Worm (Caenorhabditis elegans) whole organism, young adult: ENCODE data around the gene pcrg-1.

Experiments used
- B0035.1 ChIP-seq: sonication (generic microtip); optimal IDR thresholded peaks from 2 replicates; lab custom pipeline; 2016; ENCODE audit warnings: missing genetic modification characterization, mild to moderate bottlenecking, missing compliant biosample characterization, missing genotype, missing genetic modification reagents
- B0336.3 ChIP-seq: fragments of 200-800 bp; sonication (Bioruptor generic); IDR thresholded peaks from 2 replicates; pipeline ENCODE4 v1.3.6; 2022; ENCODE audit warnings: missing genetic modification characterization, missing compliant biosample characterization
- F10E7.11 ChIP-seq: sonication (generic microtip); optimal IDR thresholded peaks from 2 replicates; lab custom pipeline; 2017; ENCODE audit warnings: mild to moderate bottlenecking, missing genetic modification characterization, moderate library complexity, missing compliant biosample characterization
- F22D6.2 ChIP-seq: sonication (generic microtip); optimal IDR thresholded peaks from 2 replicates; lab custom pipeline; 2016; ENCODE audit warnings: mild to moderate bottlenecking, missing genetic modification characterization, missing compliant biosample characterization
- F23B12.7 ChIP-seq: sonication (generic microtip); optimal IDR thresholded peaks from 2 replicates; lab custom pipeline; 2017; ENCODE audit warnings: missing genetic modification characterization, mild to moderate bottlenecking, missing compliant biosample characterization, antibody characterized with exemption, moderate library complexity; ENCODE audit not compliant: insufficient read depth
- F37B4.10 ChIP-seq: fragments of 200-800 bp; sonication (Bioruptor generic); IDR thresholded peaks from 2 replicates; pipeline ENCODE4 v1.3.6; 2022; ENCODE audit warnings: missing genetic modification characterization, missing compliant biosample characterization
- F49E8.2 ChIP-seq: sonication (generic microtip); optimal IDR thresholded peaks from 3 replicates; lab custom pipeline; 2017; ENCODE audit warnings: missing genetic modification characterization, mild to moderate bottlenecking, missing compliant biosample characterization, antibody characterized with exemption, moderate library complexity; ENCODE audit not compliant: insufficient read depth
- F55B11.4 ChIP-seq: sonication (generic microtip); optimal IDR thresholded peaks from 2 replicates; lab custom pipeline; 2016; ENCODE audit warnings: missing compliant biosample characterization, missing genetic modification characterization, borderline replicate concordance; ENCODE audit not compliant: insufficient read depth
- T26A5.8 ChIP-seq: sonication (generic microtip); optimal IDR thresholded peaks from 2 replicates; lab custom pipeline; 2016; ENCODE audit warnings: missing genetic modification characterization, missing compliant biosample characterization
- Y53F4B.3 ChIP-seq: fragments of 200-800 bp; sonication (Bioruptor generic); IDR thresholded peaks from 2 replicates; pipeline ENCODE4 v1.3.6; 2022; ENCODE audit warnings: missing genetic modification reagents, missing genetic modification characterization, missing compliant biosample characterization
- Y67H2A.10 ChIP-seq: fragments of 200-800 bp; sonication (Bioruptor generic); conservative IDR thresholded peaks from 2 replicates; pipeline ENCODE4 v1.3.6; 2022; ENCODE audit warnings: missing genetic modification reagents, missing genetic modification characterization, missing compliant biosample characterization
- Y79H2A.3 ChIP-seq: fragments of 200-800 bp; sonication (Bioruptor generic); conservative IDR thresholded peaks from 2 replicates; pipeline ENCODE4 v1.3.6; 2022; ENCODE audit warnings: missing genetic modification reagents, missing genetic modification characterization, missing compliant biosample characterization
- ZK185.1 ChIP-seq: sonication (generic microtip); optimal IDR thresholded peaks from 2 replicates; lab custom pipeline; 2016; ENCODE audit warnings: mild to moderate bottlenecking, missing genetic modification characterization, missing compliant biosample characterization; ENCODE audit not compliant: poor library complexity, severe bottlenecking
- ama-1 ChIP-seq, 3 experiments: fragments of 150-350 bp in 1 of 3; sonication (generic microtip) in 2 of 3; optimal IDR thresholded peaks; 2 replicates each; lab custom pipeline; 2014 to 2018; ENCODE audit warnings: missing biosample characterization in 2 of 3, missing genetic modification characterization in 2 of 3, missing genetic modification reagents in 2 of 3
- aptf-3 ChIP-seq: fragments of 200-800 bp; sonication (Bioruptor generic); IDR thresholded peaks from 2 replicates; pipeline ENCODE4 v1.3.6; 2022; ENCODE audit warnings: missing genetic modification characterization, missing compliant biosample characterization
- athp-1 ChIP-seq: sonication (generic microtip); optimal IDR thresholded peaks from 2 replicates; lab custom pipeline; 2017; ENCODE audit warnings: mild to moderate bottlenecking, missing genetic modification characterization, missing compliant biosample characterization
- attf-6 ChIP-seq: fragments of 200-800 bp; sonication (Bioruptor generic); IDR thresholded peaks from 2 replicates; pipeline ENCODE4 v1.3.6; 2022; ENCODE audit warnings: missing genetic modification reagents, missing genetic modification characterization, missing compliant biosample characterization
- bed-1 ChIP-seq: fragments of 200-800 bp; sonication (Bioruptor generic); IDR thresholded peaks from 2 replicates; pipeline ENCODE4 v1.3.6; 2022; ENCODE audit warnings: missing genetic modification reagents, missing genetic modification characterization, missing compliant biosample characterization
- cebp-2 ChIP-seq: fragments of 200-800 bp; sonication (Bioruptor generic); IDR thresholded peaks from 2 replicates; pipeline ENCODE4 v1.3.6; 2022; ENCODE audit warnings: missing genetic modification characterization, missing compliant biosample characterization
- ceh-27 ChIP-seq: fragments of 200-800 bp; sonication (Bioruptor generic); optimal IDR thresholded peaks from 2 replicates; lab custom pipeline; 2018; ENCODE audit warnings: mild to moderate bottlenecking, missing genetic modification characterization, moderate library complexity, missing compliant biosample characterization
- ceh-58 ChIP-seq: fragments of 200-800 bp; sonication (Bioruptor generic); IDR thresholded peaks from 2 replicates; pipeline ENCODE4 v1.3.6; 2022; ENCODE audit warnings: missing genetic modification characterization, missing compliant biosample characterization
- die-1 ChIP-seq: sonication (generic microtip); optimal IDR thresholded peaks from 2 replicates; lab custom pipeline; 2016; ENCODE audit warnings: missing genotype, mild to moderate bottlenecking, missing genetic modification characterization, missing compliant biosample characterization
- gei-17 ChIP-seq: fragments of 200-800 bp; sonication (Bioruptor generic); optimal IDR thresholded peaks from 2 replicates; lab custom pipeline; 2018; ENCODE audit warnings: mild to moderate bottlenecking, missing genetic modification characterization, missing compliant biosample characterization
- hlh-12 ChIP-seq: sonication (generic microtip); optimal IDR thresholded peaks from 2 replicates; lab custom pipeline; 2016; ENCODE audit warnings: missing genetic modification characterization, missing compliant biosample characterization
- hrde-1 ChIP-seq: sonication (generic microtip); optimal IDR thresholded peaks from 2 replicates; lab custom pipeline; 2016; ENCODE audit warnings: missing genetic modification characterization, mild to moderate bottlenecking, missing compliant biosample characterization, moderate library complexity, missing genotype, missing genetic modification reagents, borderline replicate concordance
- lin-35 ChIP-seq, 3 experiments: fragments of 150-350 bp in 2 of 3; sonication (generic microtip) in 1 of 3; optimal IDR thresholded peaks; 2 replicates each; lab custom pipeline; 2014 to 2018; ENCODE audit warnings: missing biosample characterization in 3 of 3, missing genetic modification characterization in 3 of 3, missing genetic modification reagents in 3 of 3
- lin-40 ChIP-seq: sonication (generic microtip); optimal IDR thresholded peaks from 2 replicates; lab custom pipeline; 2016; ENCODE audit warnings: missing genetic modification characterization, mild to moderate bottlenecking, missing compliant biosample characterization, missing genotype, missing genetic modification reagents
- madf-10 ChIP-seq: sonication (generic microtip); optimal IDR thresholded peaks from 2 replicates; lab custom pipeline; 2016; ENCODE audit warnings: mild to moderate bottlenecking, missing genetic modification characterization, missing compliant biosample characterization
- madf-3 ChIP-seq: fragments of 200-800 bp; sonication (Bioruptor generic); IDR thresholded peaks from 2 replicates; pipeline ENCODE4 v1.3.6; 2022; ENCODE audit warnings: missing genetic modification reagents, missing genetic modification characterization, missing compliant biosample characterization
- madf-6 ChIP-seq: fragments of 200-800 bp; sonication (Bioruptor generic); IDR thresholded peaks from 2 replicates; pipeline ENCODE4 v1.3.6; 2022; ENCODE audit warnings: missing genetic modification reagents, missing genetic modification characterization, missing compliant biosample characterization
- madf-8 ChIP-seq: fragments of 200-800 bp; sonication (Bioruptor generic); conservative IDR thresholded peaks from 2 replicates; pipeline ENCODE4 v1.3.6; 2022; ENCODE audit warnings: missing genetic modification reagents, missing genetic modification characterization, missing compliant biosample characterization
- mxl-1 ChIP-seq: sonication (generic microtip); optimal IDR thresholded peaks from 2 replicates; lab custom pipeline; 2016; ENCODE audit warnings: missing genetic modification characterization, missing compliant biosample characterization
- nhr-120 ChIP-seq: fragments of 200-800 bp; sonication (Bioruptor generic); IDR thresholded peaks from 2 replicates; pipeline ENCODE4 v1.3.6; 2022; ENCODE audit warnings: missing genetic modification characterization, missing compliant biosample characterization
- pbrm-1 ChIP-seq: fragments of 200-800 bp; sonication (Bioruptor generic); IDR thresholded peaks from 2 replicates; pipeline ENCODE4 v1.3.6; 2022; ENCODE audit warnings: missing genetic modification reagents, missing genetic modification characterization, missing compliant biosample characterization
- rec-8 ChIP-seq, 2 experiments: sonication (generic microtip); optimal IDR thresholded peaks; 2 replicates each; lab custom pipeline; 2016; ENCODE audit warnings: mild to moderate bottlenecking in 2 of 2, missing genetic modification characterization in 2 of 2, missing genetic modification reagents in 2 of 2, missing genotype in 2 of 2, missing biosample characterization in 1 of 2, missing compliant biosample characterization in 1 of 2, moderate library complexity in 1 of 2
- sdz-38 ChIP-seq: sonication (generic microtip); optimal IDR thresholded peaks from 2 replicates; lab custom pipeline; 2016; ENCODE audit warnings: missing genotype, missing genetic modification characterization, missing compliant biosample characterization
- sea-2 ChIP-seq: fragments of 200-800 bp; sonication (Bioruptor generic); IDR thresholded peaks from 2 replicates; pipeline ENCODE4 v1.3.6; 2022; ENCODE audit warnings: missing genetic modification characterization, missing compliant biosample characterization
- snpc-1.3 ChIP-seq: sonication (generic microtip); optimal IDR thresholded peaks from 2 replicates; lab custom pipeline; 2017; ENCODE audit warnings: missing genetic modification characterization, mild to moderate bottlenecking, missing compliant biosample characterization, antibody characterized with exemption, moderate library complexity, missing genotype, missing genetic modification reagents; ENCODE audit not compliant: insufficient read depth
- snpc-3.4 ChIP-seq: sonication (generic microtip); optimal IDR thresholded peaks from 2 replicates; lab custom pipeline; 2017; ENCODE audit warnings: missing genetic modification characterization, mild to moderate bottlenecking, missing compliant biosample characterization, antibody characterized with exemption, moderate library complexity, missing genotype, missing genetic modification reagents
- sptf-2 ChIP-seq: fragments of 200-800 bp; sonication (Bioruptor generic); optimal IDR thresholded peaks from 2 replicates; lab custom pipeline; 2018; ENCODE audit warnings: mild to moderate bottlenecking, missing genetic modification characterization, missing compliant biosample characterization
- zfh-2 ChIP-seq: fragments of 200-800 bp; sonication (Bioruptor generic); conservative IDR thresholded peaks from 2 replicates; pipeline ENCODE4 v1.3.6; 2022; ENCODE audit warnings: missing genetic modification reagents, missing genetic modification characterization, missing compliant biosample characterization
- zim-3 ChIP-seq: sonication (generic microtip); optimal IDR thresholded peaks from 2 replicates; lab custom pipeline; 2017; ENCODE audit warnings: mild to moderate bottlenecking, missing genetic modification characterization, moderate library complexity, missing compliant biosample characterization
- ztf-28 ChIP-seq: fragments of 200-800 bp; sonication (Bioruptor generic); IDR thresholded peaks from 2 replicates; pipeline ENCODE4 v1.3.6; 2022; ENCODE audit warnings: missing genetic modification reagents, missing genetic modification characterization, missing compliant biosample characterization

Gene pcrg-1

DNA sequence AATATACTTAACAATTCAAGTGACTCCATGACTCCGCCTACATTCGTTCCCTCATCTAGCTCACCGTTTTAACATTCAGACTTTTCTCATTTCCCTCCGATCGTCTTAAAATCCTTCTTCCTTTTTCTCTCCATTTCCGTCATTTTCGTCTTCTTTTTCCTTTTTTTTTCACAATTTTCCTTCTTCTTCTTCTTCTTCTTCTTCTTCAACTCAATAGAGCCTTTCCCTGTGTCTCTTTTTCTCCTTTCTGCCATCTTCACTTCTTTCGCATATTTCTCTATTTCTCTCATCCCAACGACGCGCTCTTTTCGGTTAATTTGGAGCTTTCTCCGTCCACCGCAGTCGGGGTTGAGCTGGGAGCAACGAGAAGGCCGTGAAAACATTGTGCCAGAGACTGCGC is 17.7 kb upstream of the pcrg-1 start (continued):
- TF ChIP-seq zim-3 (tag; lab: Kevin White, UChicago), result no peak

DNA sequence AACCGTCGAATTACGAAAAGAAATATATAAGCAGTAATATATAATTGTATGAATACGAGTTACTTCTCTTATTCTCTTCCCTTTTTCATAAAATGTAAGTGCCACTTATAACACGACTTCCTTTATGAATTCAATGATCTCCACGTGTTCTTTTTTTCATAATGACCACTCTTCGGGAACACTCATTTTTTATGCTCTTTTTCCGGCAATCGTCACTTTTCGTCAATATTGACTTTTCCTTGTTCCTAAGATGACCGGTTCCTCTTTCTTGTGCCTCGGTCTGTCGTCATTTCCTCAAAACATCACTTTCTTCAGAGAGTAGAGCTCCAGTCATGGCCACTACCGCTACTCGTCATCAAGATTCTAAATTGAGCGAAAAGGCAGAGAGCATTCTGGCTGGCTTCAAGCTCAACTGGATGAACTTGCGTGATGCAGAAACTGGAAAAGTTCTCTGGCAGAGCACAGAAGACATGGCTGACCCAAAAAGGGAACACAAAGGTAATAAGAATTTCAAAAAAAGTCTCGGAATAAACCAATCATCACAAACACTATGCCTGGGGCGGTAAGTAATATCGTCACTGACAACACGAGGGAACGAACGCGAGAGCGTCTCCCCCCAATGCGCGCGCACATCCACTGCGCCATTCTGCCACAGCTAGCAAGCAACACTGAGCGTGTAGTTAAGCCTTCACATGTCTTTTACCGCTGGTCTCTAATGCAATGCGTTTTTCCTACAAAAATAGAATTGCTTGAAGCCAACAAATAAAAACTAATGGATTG is 16.7 kb upstream of the pcrg-1 start, which contains the start of gene pdl-1:
TSS of gene pdl-1 (plus strand) at position 309 of the 780 bp plus-strand sequence.
- TF ChIP-seq ceh-58 (GFP tag; lab: Robert Waterston, UW) (no peak), sdz-38 (tag; lab: Kevin White, UChicago) (no peak), zfh-2 (GFP tag; lab: Robert Waterston, UW) (no peak; the same call in 1 of the 2 replicates), gei-17 (GFP tag; lab: Kevin White, UChicago) (peak; percentile 39), F23B12.7 (tag; lab: Kevin White, UChicago) (peak; percentile 54), snpc-1.3 (tag; lab: Kevin White, UChicago) (peak; percentile 89), F55B11.4 (no peak), F22D6.2 (tag; lab: Kevin White, UChicago) (peak; percentile 6), Y53F4B.3 (GFP tag; lab: Robert Waterston, UW) (peak; percentile 68; the same call in 1 of the 2 replicates), rec-8 (tag; optimal IDR thresholded peaks at IDR 0.05; lab: Kevin White, UChicago) (peak; percentile 84 to 97), Y79H2A.3 (peak; percentile 72; the same call in 1 of the 2 replicates), madf-6 (GFP tag; lab: Robert Waterston, UW) (peak; percentile 73; the same call in 1 of the 2 replicates), F37B4.10 (GFP tag; lab: Robert Waterston, UW) (0 out of 2 replicates have a peak, but pooled peaks have one; percentile 23), pbrm-1 (peak; percentile 88), sea-2 (GFP tag; lab: Robert Waterston, UW) (0 out of 2 replicates have a peak, but pooled peaks have one; percentile 80), bed-1 (GFP tag; lab: Robert Waterston, UW) (peak; percentile 94), lin-35 (GFP tag; optimal IDR thresholded peaks at IDR 0.05; lab: Kevin White, UChicago) (peak in 1 of 3 experiments; percentile 66), cebp-2 (GFP tag; lab: Robert Waterston, UW) (peak; percentile 95), hrde-1 (tag; lab: Kevin White, UChicago) (peak; percentile 83), aptf-3 (GFP tag; lab: Robert Waterston, UW) (0 out of 2 replicates have a peak, but pooled peaks have one; percentile 71), F10E7.11 (tag; lab: Kevin White, UChicago) (peak; percentile 65), B0336.3 (GFP tag; lab: Robert Waterston, UW) (no peak; the same call in 1 of the 2 replicates), nhr-120 (GFP tag; lab: Robert Waterston, UW) (0 out of 2 replicates have a peak, but pooled peaks have one; percentile 37), ama-1 (optimal IDR thresholded peaks at IDR 0.05; lab: Kevin White, UChicago) (no peak), ama-1 (GFP tag; optimal IDR thresholded peaks at IDR 0.05; lab: Kevin White, UChicago) (peak; percentile 87 to 93), athp-1 (tag; lab: Kevin White, UChicago) (peak; percentile 84), F49E8.2 (tag; lab: Kevin White, UChicago) (no peak), die-1 (tag; lab: Kevin White, UChicago) (peak; percentile 96), madf-8 (GFP tag; lab: Robert Waterston, UW) (peak; percentile 48), snpc-3.4 (tag; lab: Kevin White, UChicago) (peak; percentile 87), madf-3 (GFP tag; lab: Robert Waterston, UW) (peak; percentile 53; the same call in 1 of the 2 replicates), sptf-2 (GFP tag; lab: Kevin White, UChicago) (peak; percentile 31), ZK185.1 (peak; percentile 94), hlh-12 (tag; lab: Kevin White, UChicago) (peak; percentile 84), mxl-1 (peak; percentile 75), Y67H2A.10 (GFP tag; lab: Robert Waterston, UW) (no peak), T26A5.8 (peak; percentile 79), B0035.1 (peak; percentile 59), attf-6 (GFP tag; lab: Robert Waterston, UW) (no peak; the same call in none of the 2 replicates), lin-40 (tag; lab: Kevin White, UChicago) (peak; percentile 72), ztf-28 (GFP tag; lab: Robert Waterston, UW) (peak; percentile 64; the same call in 1 of the 2 replicates), ceh-27 (GFP tag; lab: Kevin White, UChicago) (peak; percentile 83), madf-10 (tag; lab: Kevin White, UChicago) (peak; percentile 86)
